Fruit fly (Drosophila melanogaster): ENCODE measurements around the gene cyst.
A peak's percentile ranks its signal among the peaks of the same experiment; 100 is the strongest.

Gene cyst

dm6 chr2L:19508361-19508918 lies at the start of gene cyst (continued):
- no peak for TF ChIP-seq Hr39 (optimal IDR thresholded peaks at IDR 0.05)
- TF ChIP-seq scrt (GFP tag; optimal IDR thresholded peaks at IDR 0.05) = peak; percentile 93
- no peak for TF ChIP-seq Lim3 (GFP tag; IDR thresholded peaks at IDR 0.05)
- TF ChIP-seq sens-2 (GFP tag; IDR thresholded peaks at IDR 0.05) = no peak
- no peak for TF ChIP-seq Dip2 (GFP tag; IDR thresholded peaks at IDR 0.05)
- peak; percentile 62 for TF ChIP-seq sob (GFP tag; IDR thresholded peaks at IDR 0.05)
- TF ChIP-seq ab (GFP tag; optimal IDR thresholded peaks at IDR 0.05) = no peak
- no peak for TF ChIP-seq CG34422 (GFP tag; IDR thresholded peaks at IDR 0.05)
- TF ChIP-seq ci (GFP tag; IDR thresholded peaks at IDR 0.05) = 0 out of 3 replicates have a peak, but pooled peaks have one; percentile 34
- TF ChIP-seq Pdp1 (GFP tag; optimal IDR thresholded peaks at IDR 0.05) = peak in 1 of 2 experiments; percentile 17
- TF ChIP-seq Nf-YA (GFP tag; IDR thresholded peaks at IDR 0.05) = no peak
- TF ChIP-seq Mrtf (GFP tag; IDR thresholded peaks at IDR 0.05) = no peak
- TF ChIP-seq CG11456 (GFP tag; IDR thresholded peaks at IDR 0.05) = peak; percentile 36; the same call in 1 of the 3 replicates
- TF ChIP-seq CG2129 (GFP tag; IDR thresholded peaks at IDR 0.05; ENCODE audit: partially characterized antibody) = peak; percentile 92
- TF ChIP-seq tll (GFP tag; optimal IDR thresholded peaks at IDR 0.05) = no peak
- TF ChIP-seq CG2116 (GFP tag; optimal IDR thresholded peaks at IDR 0.05) = peak; percentile 50
- TF ChIP-seq bbx (GFP tag; IDR thresholded peaks at IDR 0.05; ENCODE audit: partially characterized antibody) = peak; percentile 98
- peak; percentile 61 for TF ChIP-seq CG15479 (GFP tag; optimal IDR thresholded peaks at IDR 0.05)
- TF ChIP-seq gfzf (GFP tag; optimal IDR thresholded peaks at IDR 0.05) = peak; percentile 65
- no peak for TF ChIP-seq aop (GFP tag; IDR thresholded peaks at IDR 0.05)
- TF ChIP-seq Gsc (GFP tag; IDR thresholded peaks at IDR 0.05) = no peak
- no peak for TF ChIP-seq CG10147 (GFP tag; optimal IDR thresholded peaks at IDR 0.05)
- TF ChIP-seq Med (GFP tag) = peak; percentile 90
- TF ChIP-seq BEAF-32 (GFP tag; optimal IDR thresholded peaks at IDR 0.05) = peak; percentile 98
- peak; percentile 66 for TF ChIP-seq Dad (GFP tag; optimal IDR thresholded peaks at IDR 0.05)
- TF ChIP-seq CG6765 (GFP tag; optimal IDR thresholded peaks at IDR 0.05) = no peak
- no peak for TF ChIP-seq CG2678 (tag; optimal IDR thresholded peaks at IDR 0.05)
- TF ChIP-seq CG31388 (GFP tag; optimal IDR thresholded peaks at IDR 0.05) = no peak
- peak; percentile 50; the same call in 1 of the 3 replicates for TF ChIP-seq ken (GFP tag; IDR thresholded peaks at IDR 0.05)
- TF ChIP-seq CG12071 (GFP tag; optimal IDR thresholded peaks at IDR 0.05) = no peak
- TF ChIP-seq Sox102F (GFP tag; optimal IDR thresholded peaks at IDR 0.05) = no peak
- TF ChIP-seq CG1647 (GFP tag; optimal IDR thresholded peaks at IDR 0.05) = peak; percentile 46
- no peak for TF ChIP-seq Spps (tag; optimal IDR thresholded peaks at IDR 0.05)
- peak; percentile 93 for TF ChIP-seq CG9797 (GFP tag; optimal IDR thresholded peaks at IDR 0.05)
- TF ChIP-seq CG15696 (tag; optimal IDR thresholded peaks at IDR 0.05) = no peak
- no peak for TF ChIP-seq rib (GFP tag; IDR thresholded peaks at IDR 0.05)
- peak; percentile 64 for TF ChIP-seq nerfin-1 (tag; optimal IDR thresholded peaks at IDR 0.05)
- TF ChIP-seq seq (GFP tag; IDR thresholded peaks at IDR 0.05) = no peak
- TF ChIP-seq croc (GFP tag; conservative IDR thresholded peaks at IDR 0.05) = no peak
- TF ChIP-seq sim (GFP tag; IDR thresholded peaks at IDR 0.05) = no peak
- no peak for TF ChIP-seq salm (tag; optimal IDR thresholded peaks at IDR 0.05)
- peak; percentile 72 for TF ChIP-seq CG9932 (GFP tag; IDR thresholded peaks at IDR 0.05)
- TF ChIP-seq CG1233 (GFP tag; optimal IDR thresholded peaks at IDR 0.05) = no peak
- TF ChIP-seq CG15011 (GFP tag; optimal IDR thresholded peaks at IDR 0.05) = no peak
- TF ChIP-seq CG8478 (optimal IDR thresholded peaks at IDR 0.05) = peak; percentile 83
- TF ChIP-seq onecut (GFP tag; IDR thresholded peaks at IDR 0.05) = peak; percentile 94
- peak; percentile 42 for TF ChIP-seq CG12155 (GFP tag; optimal IDR thresholded peaks at IDR 0.05)
- no peak for TF ChIP-seq CG8089 (GFP tag; optimal IDR thresholded peaks at IDR 0.05)
- no peak for TF ChIP-seq dmrt99B (tag; optimal IDR thresholded peaks at IDR 0.05)
- no peak for TF ChIP-seq CG7839 (tag; optimal IDR thresholded peaks at IDR 0.05)
- no peak for TF ChIP-seq CG18764 (GFP tag; optimal IDR thresholded peaks at IDR 0.05)
